Worm (Caenorhabditis elegans): ENCODE results near the gene C39D10.5.

DNA sequence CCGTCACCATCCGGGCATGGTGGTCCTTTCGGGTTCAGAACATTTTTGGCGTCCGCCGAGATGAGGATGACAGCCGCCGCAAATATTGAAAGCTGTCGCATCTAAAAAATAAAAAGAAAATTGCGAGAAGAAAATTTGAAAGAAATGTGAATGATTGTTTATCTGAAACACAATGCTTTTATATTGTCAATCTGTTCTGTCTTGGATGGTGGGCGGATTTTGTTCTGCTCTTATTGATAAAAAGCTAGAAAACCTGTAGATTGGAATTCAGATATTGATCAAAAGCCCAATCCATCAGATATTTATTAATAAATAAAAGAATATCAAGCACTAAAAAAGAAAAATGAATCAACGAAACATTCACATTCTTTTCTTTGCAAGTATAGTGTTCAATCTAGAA is 21.6 kb upstream of the C39D10.5 start, which contains the start of gene C39D10.7:
- TF ChIP-seq mec-3 (tag; optimal IDR thresholded peaks at IDR 0.05; ENCODE audit: borderline replicate concordance) (no peak), ceh-31 (tag; optimal IDR thresholded peaks at IDR 0.05) (no peak), unc-55 (GFP tag; optimal IDR thresholded peaks at IDR 0.05) (no peak), ref-2 (tag; optimal IDR thresholded peaks at IDR 0.05) (no peak), nhr-11 (tag; optimal IDR thresholded peaks at IDR 0.05) (no peak)
